Worm (Caenorhabditis elegans) whole organism, L4 larva: Measurements from ENCODE around the gene clec-60.

Source experiments
- F49E8.2 ChIP-seq: sonication (generic microtip); optimal IDR thresholded peaks from 2 replicates; lab custom pipeline; 2016; ENCODE audit warnings: missing compliant biosample characterization, mild to moderate bottlenecking, missing genetic modification characterization, borderline replicate concordance
- T26A8.4 ChIP-seq: fragments of 200-800 bp; sonication (Bioruptor generic); IDR thresholded peaks from 2 replicates; pipeline ENCODE4 v1.3.6; 2022; ENCODE audit warnings: missing genetic modification characterization, missing compliant biosample characterization
- Y105C5A.15 ChIP-seq: fragments of 200-800 bp; sonication (Bioruptor generic); IDR thresholded peaks from 2 replicates; pipeline ENCODE4 v1.3.6; 2022; ENCODE audit warnings: missing genetic modification characterization, missing compliant biosample characterization
- Y48G9A.11 ChIP-seq: fragments of 200-800 bp; sonication (Bioruptor generic); IDR thresholded peaks from 2 replicates; pipeline ENCODE4 v1.3.6; 2022; ENCODE audit warnings: missing genetic modification reagents, missing genetic modification characterization, missing compliant biosample characterization
- Y75B8A.6 ChIP-seq: fragments of 200-800 bp; sonication (Bioruptor generic); IDR thresholded peaks from 2 replicates; pipeline ENCODE4 v1.3.6; 2022; ENCODE audit warnings: missing genetic modification reagents, missing genetic modification characterization, missing compliant biosample characterization
- ZK546.5 ChIP-seq, 2 experiments: sonication (generic microtip); optimal IDR thresholded peaks; 2 replicates each; lab custom pipeline; 2017; ENCODE audit warnings: missing biosample characterization in 2 of 2, missing genetic modification characterization in 2 of 2
- aha-1 ChIP-seq: fragments of 150-350 bp; peaks from one replicate; lab custom pipeline; 2014; ENCODE audit warnings: missing biosample characterization, missing genetic modification characterization
- ama-1 ChIP-seq: fragments of 150-350 bp; optimal IDR thresholded peaks from 2 replicates; lab custom pipeline; 2014; ENCODE audit warnings: inconsistent platforms, mixed read lengths
- arid-1 ChIP-seq: fragments of 200-800 bp; sonication (Bioruptor generic); conservative IDR thresholded peaks from 2 replicates; pipeline ENCODE4 v1.3.6; 2022; ENCODE audit warnings: missing genetic modification reagents, missing genetic modification characterization, missing compliant biosample characterization
- ceh-44 ChIP-seq: fragments of 200-800 bp; sonication (Bioruptor generic); IDR thresholded peaks from 2 replicates; pipeline ENCODE4 v1.3.6; 2022; ENCODE audit warnings: missing genetic modification reagents, missing genetic modification characterization, missing compliant biosample characterization
- daf-16 ChIP-seq, 3 experiments: sonication (generic microtip); optimal IDR thresholded peaks; 2 replicates each; lab custom pipeline; 2016 to 2017; ENCODE audit warnings: missing genetic modification characterization in 3 of 3, missing genetic modification reagents in 3 of 3, mild to moderate bottlenecking in 2 of 3, missing compliant biosample characterization in 2 of 3, missing biosample characterization in 1 of 3, moderate library complexity in 1 of 3
- daf-19 ChIP-seq: fragments of 200-800 bp; sonication (Bioruptor generic); conservative IDR thresholded peaks from 2 replicates; pipeline ENCODE4 v1.3.6; 2022; ENCODE audit warnings: missing genetic modification characterization, missing compliant biosample characterization
- dmd-8 ChIP-seq: fragments of 200-800 bp; sonication (Bioruptor generic); IDR thresholded peaks from 2 replicates; pipeline ENCODE4 v1.3.6; 2022; ENCODE audit warnings: missing genetic modification characterization, missing compliant biosample characterization
- duxl-1 ChIP-seq: sonication (generic microtip); optimal IDR thresholded peaks from 2 replicates; lab custom pipeline; 2016; ENCODE audit warnings: mild to moderate bottlenecking, missing genetic modification characterization, moderate library complexity, missing compliant biosample characterization; ENCODE audit not compliant: poor library complexity
- dve-1 ChIP-seq: sonication (generic microtip); optimal IDR thresholded peaks from 2 replicates; lab custom pipeline; 2017; ENCODE audit warnings: antibody characterized with exemption, mild to moderate bottlenecking, missing genetic modification characterization, missing compliant biosample characterization; ENCODE audit not compliant: insufficient read depth
- egl-43 ChIP-seq: fragments of 200-800 bp; sonication (Bioruptor generic); IDR thresholded peaks from 2 replicates; pipeline ENCODE4 v1.3.6; 2022; ENCODE audit warnings: missing genetic modification reagents, missing genetic modification characterization, missing compliant biosample characterization
- hlh-11 ChIP-seq: fragments of 200-800 bp; sonication (Bioruptor generic); optimal IDR thresholded peaks from 2 replicates; lab custom pipeline; 2018; ENCODE audit warnings: mild to moderate bottlenecking, missing genetic modification characterization, missing compliant biosample characterization
- hlh-30 ChIP-seq: sonication (generic microtip); optimal IDR thresholded peaks from 2 replicates; lab custom pipeline; 2017; ENCODE audit warnings: antibody characterized with exemption, mild to moderate bottlenecking, missing genetic modification characterization, missing compliant biosample characterization; ENCODE audit not compliant: insufficient read depth
- lin-15B ChIP-seq: fragments of 150-350 bp; sonication (generic microtip); optimal IDR thresholded peaks from 3 replicates; lab custom pipeline; 2014; ENCODE audit warnings: missing biosample characterization, missing genetic modification characterization
- lin-38 ChIP-seq: fragments of 200-800 bp; sonication (Bioruptor generic); IDR thresholded peaks from 2 replicates; pipeline ENCODE4 v1.3.6; 2022; ENCODE audit warnings: missing genetic modification reagents, missing genetic modification characterization, missing compliant biosample characterization
- lsy-2 ChIP-seq, 2 experiments: fragments of 150-350 bp in 1 of 2; sonication (generic microtip) in 1 of 2; optimal IDR thresholded peaks; 2 replicates each; lab custom pipeline; 2014 to 2017; ENCODE audit warnings: missing biosample characterization in 2 of 2, missing genetic modification characterization in 2 of 2
- mep-1 ChIP-seq: fragments of 150-350 bp; sonication (generic microtip); optimal IDR thresholded peaks from 3 replicates; lab custom pipeline; 2014; ENCODE audit warnings: missing biosample characterization, missing genetic modification characterization
- mes-2 ChIP-seq: sonication (generic microtip); optimal IDR thresholded peaks from 2 replicates; lab custom pipeline; 2016; ENCODE audit warnings: missing genotype, mild to moderate bottlenecking, missing genetic modification characterization, missing compliant biosample characterization; ENCODE audit not compliant: poor library complexity, severe bottlenecking
- nhr-102 ChIP-seq: sonication (generic microtip); optimal IDR thresholded peaks from 2 replicates; lab custom pipeline; 2016; ENCODE audit warnings: mild to moderate bottlenecking, missing genetic modification characterization, moderate library complexity, missing compliant biosample characterization
- nhr-11 ChIP-seq: fragments of 150-350 bp; optimal IDR thresholded peaks from 2 replicates; lab custom pipeline; 2014; ENCODE audit warnings: missing biosample characterization, missing genetic modification characterization
- nhr-25 ChIP-seq: sonication (generic microtip); optimal IDR thresholded peaks from 2 replicates; lab custom pipeline; 2017; ENCODE audit warnings: missing genetic modification characterization, mild to moderate bottlenecking, missing compliant biosample characterization, antibody characterized with exemption, moderate library complexity, borderline replicate concordance; ENCODE audit not compliant: insufficient read depth
- nhr-41 ChIP-seq: fragments of 200-800 bp; sonication (Bioruptor generic); IDR thresholded peaks from 2 replicates; pipeline ENCODE4 v1.3.6; 2022; ENCODE audit warnings: missing genetic modification reagents, missing genetic modification characterization, missing compliant biosample characterization
- nhr-42 ChIP-seq: fragments of 200-800 bp; sonication (Bioruptor generic); IDR thresholded peaks from 2 replicates; pipeline ENCODE4 v1.3.6; 2022; ENCODE audit warnings: missing genetic modification characterization, missing compliant biosample characterization
- nhr-6 ChIP-seq: fragments of 150-350 bp; optimal IDR thresholded peaks from 2 replicates; lab custom pipeline; 2014; ENCODE audit warnings: missing biosample characterization, missing genetic modification characterization
- pha-4 ChIP-seq, 2 experiments: fragments of 150-350 bp in 1 of 2; fragments of 200-800 bp in 1 of 2; sonication (Bioruptor generic) in 1 of 2; IDR thresholded peaks in 1 of 2; optimal IDR thresholded peaks in 1 of 2; 2 replicates each; pipeline versions ENCODE4 v1.3.6 to Lab custom; 2014 to 2022; ENCODE audit warnings: missing genetic modification characterization in 2 of 2, missing genetic modification reagents in 2 of 2, missing biosample characterization in 1 of 2, missing compliant biosample characterization in 1 of 2
- pqm-1 ChIP-seq: sonication (generic microtip); optimal IDR thresholded peaks from 2 replicates; lab custom pipeline; 2017; ENCODE audit warnings: missing biosample characterization, missing genetic modification characterization
- rbr-2 ChIP-seq: sonication (generic microtip); optimal IDR thresholded peaks from 2 replicates; lab custom pipeline; 2016; ENCODE audit warnings: missing genotype, missing genetic modification characterization, missing compliant biosample characterization
- sdz-12 ChIP-seq: fragments of 200-800 bp; sonication (Bioruptor generic); optimal IDR thresholded peaks from 2 replicates; lab custom pipeline; 2018; ENCODE audit warnings: mild to moderate bottlenecking, missing genetic modification characterization, missing compliant biosample characterization
- set-16 ChIP-seq: fragments of 200-800 bp; sonication (Bioruptor generic); IDR thresholded peaks from 2 replicates; pipeline ENCODE4 v1.3.6; 2022; ENCODE audit warnings: missing genetic modification reagents, missing genetic modification characterization, missing compliant biosample characterization
- snpc-1.2 ChIP-seq: fragments of 200-800 bp; sonication (Bioruptor generic); IDR thresholded peaks from 2 replicates; pipeline ENCODE4 v1.3.6; 2022; ENCODE audit warnings: missing genetic modification reagents, missing genetic modification characterization, missing compliant biosample characterization
- spr-1 ChIP-seq: sonication (generic microtip); optimal IDR thresholded peaks from 2 replicates; lab custom pipeline; 2016; ENCODE audit warnings: mild to moderate bottlenecking, missing genetic modification characterization, missing compliant biosample characterization
- unc-62 ChIP-seq, 3 experiments: fragments of 150-350 bp in 1 of 3; sonication (generic microtip); optimal IDR thresholded peaks in 2 of 3; peaks in 1 of 3; 1 replicate in 1 of 3; 2 replicates in 2 of 3; lab custom pipeline; 2014 to 2017; ENCODE audit warnings: missing biosample characterization in 3 of 3, missing genetic modification characterization in 3 of 3, missing genetic modification reagents in 3 of 3, missing genotype in 1 of 3
- zag-1 ChIP-seq: fragments of 150-350 bp; optimal IDR thresholded peaks from 2 replicates; lab custom pipeline; 2014; ENCODE audit warnings: missing biosample characterization, missing genetic modification characterization
- zfp-2 ChIP-seq: sonication (generic microtip); optimal IDR thresholded peaks from 2 replicates; lab custom pipeline; 2016; ENCODE audit warnings: mild to moderate bottlenecking, missing genetic modification characterization, missing compliant biosample characterization
- zfp-3 ChIP-seq: fragments of 200-800 bp; sonication (Bioruptor generic); conservative IDR thresholded peaks from 2 replicates; pipeline ENCODE4 v1.3.6; 2022; ENCODE audit warnings: missing genetic modification reagents, missing genetic modification characterization, missing compliant biosample characterization
- zip-2 ChIP-seq: fragments of 150-350 bp; optimal IDR thresholded peaks from 2 replicates; lab custom pipeline; 2014; ENCODE audit warnings: missing biosample characterization, missing genetic modification characterization
- ztf-11 ChIP-seq: fragments of 150-350 bp; optimal IDR thresholded peaks from 2 replicates; lab custom pipeline; 2014; ENCODE audit warnings: missing biosample characterization, missing genetic modification characterization
- ztf-7 ChIP-seq: fragments of 150-350 bp; optimal IDR thresholded peaks from 2 replicates; lab custom pipeline; 2014; ENCODE audit warnings: missing biosample characterization, missing genetic modification characterization

The clec-60 gene

ce11 chrII:10450335-10450734, 31.3 kb downstream of the clec-60 start:
- TF ChIP-seq lin-15B (tag; lab: Kevin White, UChicago) (no peak), ceh-44 (GFP tag; lab: Robert Waterston, UW) (no peak), T26A8.4 (GFP tag; lab: Robert Waterston, UW) (no peak), nhr-42 (no peak), hlh-11 (tag; lab: Kevin White, UChicago) (no peak), ztf-7 (tag; lab: Kevin White, UChicago) (no peak), nhr-102 (tag; lab: Kevin White, UChicago) (peak; percentile 0), nhr-6 (tag; lab: Kevin White, UChicago) (no peak), snpc-1.2 (GFP tag; lab: Robert Waterston, UW) (no peak), dve-1 (peak; percentile 27), zfp-2 (no peak), spr-1 (tag; lab: Kevin White, UChicago) (no peak), arid-1 (no peak), pqm-1 (tag; lab: Kevin White, UChicago) (no peak), dmd-8 (no peak), mes-2 (tag; lab: Kevin White, UChicago) (peak; percentile 14), nhr-41 (GFP tag; lab: Robert Waterston, UW) (no peak; the same call in 1 of the 2 replicates), set-16 (no peak), daf-16 (GFP tag; optimal IDR thresholded peaks at IDR 0.05; lab: Kevin White, UChicago) (no peak), daf-16 (tag; optimal IDR thresholded peaks at IDR 0.05; lab: Kevin White, UChicago) (peak; percentile 8), pha-4 (GFP tag; IDR thresholded peaks at IDR 0.05; lab: Robert Waterston, UW) (no peak), pha-4 (tag; optimal IDR thresholded peaks at IDR 0.05; lab: Kevin White, UChicago) (no peak), hlh-30 (peak; percentile 31), Y75B8A.6 (no peak), F49E8.2 (tag; lab: Kevin White, UChicago) (no peak), ZK546.5 (tag; optimal IDR thresholded peaks at IDR 0.05; lab: Kevin White, UChicago) (no peak), rbr-2 (tag; lab: Kevin White, UChicago) (no peak), zip-2 (tag; lab: Kevin White, UChicago) (no peak), unc-62 (GFP tag; optimal IDR thresholded peaks at IDR 0.05 in 1 of 2; lab: Kevin White, UChicago) (no peak), unc-62 (tag; optimal IDR thresholded peaks at IDR 0.05; lab: Kevin White, UChicago) (no peak), nhr-25 (peak; percentile 12), ama-1 (peak; percentile 56), aha-1 (tag; lab: Kevin White, UChicago) (peak; percentile 64), sdz-12 (GFP tag; lab: Kevin White, UChicago) (peak; percentile 72), Y105C5A.15 (GFP tag; lab: Robert Waterston, UW) (no peak), duxl-1 (tag; lab: Kevin White, UChicago) (no peak), egl-43 (GFP tag; lab: Robert Waterston, UW) (no peak), nhr-11 (tag; lab: Kevin White, UChicago) (peak; percentile 44), zag-1 (tag; lab: Kevin White, UChicago) (no peak), daf-19 (GFP tag; lab: Robert Waterston, UW) (no peak), mep-1 (tag; lab: Kevin White, UChicago) (peak; percentile 68), lsy-2 (tag; optimal IDR thresholded peaks at IDR 0.05; lab: Kevin White, UChicago) (peak in 1 of 2 experiments; percentile 31), ztf-11 (tag; lab: Kevin White, UChicago) (no peak), Y48G9A.11 (GFP tag; lab: Robert Waterston, UW) (0 out of 2 replicates have a peak, but pooled peaks have one; percentile 25), lin-38 (GFP tag; lab: Robert Waterston, UW) (peak; percentile 72), zfp-3 (GFP tag; lab: Robert Waterston, UW) (peak; percentile 47; the same call in 1 of the 2 replicates)
